Worm (Caenorhabditis elegans) whole organism, early embryonic: ENCODE measurements around the gene F54D5.4.
A peak's percentile ranks its signal among the peaks of the same experiment; 100 is the strongest.
"Not testable (repeated sequence)": the region's sequence is repeated elsewhere in the genome, so short reads cannot be mapped to it uniquely, and the experiment has no call there.

Experiments used
- B0310.2 ChIP-seq: sonication (generic microtip); optimal IDR thresholded peaks from 2 replicates; lab custom pipeline; 2016; ENCODE audit warnings: mild to moderate bottlenecking, missing genetic modification characterization, missing compliant biosample characterization
- F13C5.2 ChIP-seq: sonication (generic microtip); optimal IDR thresholded peaks from 2 replicates; lab custom pipeline; 2017; ENCODE audit warnings: mild to moderate bottlenecking, missing genetic modification characterization, inconsistent platforms, missing compliant biosample characterization
- aly-1 ChIP-seq: sonication (generic microtip); optimal IDR thresholded peaks from 2 replicates; lab custom pipeline; 2016; ENCODE audit warnings: missing genetic modification characterization, missing compliant biosample characterization
- ama-1 ChIP-seq: fragments of 150-350 bp; optimal IDR thresholded peaks from 2 replicates; lab custom pipeline; 2014
- ceh-13 ChIP-seq: fragments of 200-800 bp; sonication (Bioruptor generic); optimal IDR thresholded peaks from 2 replicates; lab custom pipeline; 2018; ENCODE audit warnings: mild to moderate bottlenecking, missing genetic modification characterization, missing compliant biosample characterization
- ceh-36 ChIP-seq: sonication (generic microtip); optimal IDR thresholded peaks from 2 replicates; lab custom pipeline; 2016; ENCODE audit warnings: missing genetic modification characterization, inconsistent platforms, missing compliant biosample characterization
- ets-7 ChIP-seq: sonication (generic microtip); optimal IDR thresholded peaks from 2 replicates; lab custom pipeline; 2016; ENCODE audit warnings: missing genotype, missing genetic modification characterization, missing compliant biosample characterization
- flt-1 ChIP-seq: fragments of 200-800 bp; sonication (Bioruptor generic); IDR thresholded peaks from 2 replicates; pipeline ENCODE4 v1.3.6; 2022; ENCODE audit warnings: missing genetic modification characterization, missing compliant biosample characterization
- hmbx-1 ChIP-seq: sonication (generic microtip); optimal IDR thresholded peaks from 2 replicates; lab custom pipeline; 2016; ENCODE audit warnings: mild to moderate bottlenecking, missing genetic modification characterization, missing compliant biosample characterization
- hmg-4 ChIP-seq: fragments of 200-800 bp; sonication (Bioruptor generic); optimal IDR thresholded peaks from 2 replicates; lab custom pipeline; 2018; ENCODE audit warnings: mild to moderate bottlenecking, missing genetic modification characterization, missing compliant biosample characterization
- hnd-1 ChIP-seq: sonication (generic microtip); optimal IDR thresholded peaks from 2 replicates; lab custom pipeline; 2016; ENCODE audit warnings: missing genetic modification characterization, missing compliant biosample characterization
- pes-1 ChIP-seq: fragments of 200-800 bp; sonication (Bioruptor generic); IDR thresholded peaks from 2 replicates; pipeline ENCODE4 v1.3.6; 2022; ENCODE audit warnings: missing genetic modification reagents, missing genetic modification characterization, missing compliant biosample characterization
- scrt-1 ChIP-seq: fragments of 200-800 bp; sonication (Bioruptor generic); IDR thresholded peaks from 2 replicates; pipeline ENCODE4 v1.3.6; 2022; ENCODE audit warnings: missing genetic modification characterization, missing compliant biosample characterization
- sea-1 ChIP-seq: fragments of 200-800 bp; sonication (Bioruptor generic); conservative IDR thresholded peaks from 2 replicates; pipeline ENCODE4 v1.3.6; 2022; ENCODE audit warnings: missing genetic modification characterization, missing compliant biosample characterization
- tbx-11 ChIP-seq: fragments of 200-800 bp; sonication (Bioruptor generic); IDR thresholded peaks from 2 replicates; pipeline ENCODE4 v1.3.6; 2022; ENCODE audit warnings: missing genetic modification characterization, missing compliant biosample characterization
- tbx-37 ChIP-seq: fragments of 200-800 bp; sonication (Bioruptor generic); conservative IDR thresholded peaks from 2 replicates; pipeline ENCODE4 v1.3.6; 2022; ENCODE audit warnings: missing genetic modification reagents, missing genetic modification characterization, missing compliant biosample characterization
- tra-4 ChIP-seq: sonication (generic microtip); optimal IDR thresholded peaks from 2 replicates; lab custom pipeline; 2017; ENCODE audit warnings: missing genetic modification characterization, missing compliant biosample characterization

Gene F54D5.4

ce11 chrII:11545299-11545951 lies 24.2 kb upstream of the F54D5.4 start, which contains the start of gene dnj-13:
TSS of gene dnj-13 (plus strand) at chrII:11545701.
- peak; percentile 39; the same call in 1 of the 2 replicates for TF ChIP-seq tbx-37
- TF ChIP-seq F13C5.2 (tag; lab: Kevin White, UChicago) = peak; percentile 81
- TF ChIP-seq ets-7 (tag; lab: Kevin White, UChicago) = no peak
- TF ChIP-seq hnd-1 (tag; lab: Kevin White, UChicago) = no peak
- TF ChIP-seq pes-1 (GFP tag; lab: Robert Waterston, UW) = peak; percentile 70; the same call in 1 of the 2 replicates
- TF ChIP-seq flt-1 = peak; percentile 47; the same call in 1 of the 2 replicates
- no peak for TF ChIP-seq aly-1 (tag; lab: Kevin White, UChicago)
- TF ChIP-seq hmg-4 (GFP tag; lab: Kevin White, UChicago) = peak; percentile 68
- TF ChIP-seq ceh-36 (tag; lab: Kevin White, UChicago) = no peak
- no peak for TF ChIP-seq scrt-1 (GFP tag; lab: Robert Waterston, UW)
- peak; percentile 56 for TF ChIP-seq ama-1 (lab: Kevin White, UChicago)
- peak; percentile 23 for TF ChIP-seq tra-4 (tag; lab: Kevin White, UChicago)
- peak; percentile 7 for TF ChIP-seq B0310.2
- TF ChIP-seq hmbx-1 = peak; percentile 3
- TF ChIP-seq sea-1 (GFP tag; lab: Robert Waterston, UW) = no peak
- no peak for TF ChIP-seq ceh-13 (GFP tag; lab: Kevin White, UChicago)
- TF ChIP-seq tbx-11 = no peak

- TF ChIP-seq ets-7 (tag; lab: Kevin White, UChicago) (no peak), hnd-1 (tag; lab: Kevin White, UChicago) (no peak), hmbx-1 (no peak), ceh-36 (tag; lab: Kevin White, UChicago) (no peak), aly-1 (tag; lab: Kevin White, UChicago) (no peak), B0310.2 (no peak), ama-1 (lab: Kevin White, UChicago) (no peak), ceh-13 (GFP tag; lab: Kevin White, UChicago) (no peak), hmg-4 (GFP tag; lab: Kevin White, UChicago) (no peak), flt-1 (no peak), pes-1 (GFP tag; lab: Robert Waterston, UW) (no peak), tbx-11 (no peak), tra-4 (tag; lab: Kevin White, UChicago) (no peak), tbx-37 (no peak), F13C5.2 (tag; lab: Kevin White, UChicago) (no peak)
Observed at ce11 chrII:11545952-11546325, 23.7 kb upstream of the F54D5.4 start.

DNA sequence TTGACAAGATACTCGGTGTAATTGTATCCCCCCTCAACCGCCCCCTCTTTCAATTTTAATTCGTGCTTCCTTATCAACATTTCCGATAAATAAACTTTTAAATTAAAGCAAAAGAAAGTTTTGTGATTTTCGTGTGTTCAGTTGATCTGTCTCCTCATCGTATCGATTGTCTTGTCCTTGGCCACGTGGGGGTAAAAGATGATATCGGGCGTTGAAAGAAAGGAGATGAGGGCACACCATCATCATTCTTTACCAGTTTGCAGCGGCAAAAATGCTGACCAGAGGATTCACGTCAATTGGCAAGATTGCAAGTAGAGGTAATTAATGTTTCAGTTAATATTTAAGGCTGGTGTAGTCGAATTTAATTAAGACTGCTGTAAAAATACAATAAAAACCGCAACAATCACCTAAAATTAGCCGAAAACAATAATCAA lies 22.3 kb upstream of the F54D5.4 start, which contains the start of gene F54D5.7:
Gene F54D5.7, plus strand, starts transcription at position 264 of the 434 bp plus-strand sequence.
- TF ChIP-seq B0310.2 (no peak), flt-1 (no peak), ets-7 (tag; lab: Kevin White, UChicago) (no peak), aly-1 (tag; lab: Kevin White, UChicago) (no peak), sea-1 (GFP tag; lab: Robert Waterston, UW) (0 out of 2 replicates have a peak, but pooled peaks have one; percentile 66), ama-1 (lab: Kevin White, UChicago) (peak; percentile 77), hmbx-1 (peak; percentile 22)

ce11 chrII:11551981-11552380 lies 17.6 kb upstream of the F54D5.4 start, which contains the start of gene dhgd-1:
TSS of gene dhgd-1 (minus strand) at chrII:11552081.
- TF ChIP-seq tbx-11; hnd-1 (tag; lab: Kevin White, UChicago); B0310.2: not testable (repeated sequence)

ce11 chrII:11555634-11556033 lies 14.0 kb upstream of the F54D5.4 start, which contains the start of gene F54D5.24:
TSS of gene F54D5.24 (plus strand) at chrII:11555949.
- TF ChIP-seq flt-1 = no peak
- TF ChIP-seq ceh-13 (GFP tag; lab: Kevin White, UChicago) = no peak
- no peak for TF ChIP-seq ama-1 (lab: Kevin White, UChicago)
- no peak for TF ChIP-seq ets-7 (tag; lab: Kevin White, UChicago)
- no peak for TF ChIP-seq sea-1 (GFP tag; lab: Robert Waterston, UW)
- TF ChIP-seq pes-1 (GFP tag; lab: Robert Waterston, UW) = no peak
- TF ChIP-seq scrt-1 (GFP tag; lab: Robert Waterston, UW) = no peak
- no peak for TF ChIP-seq aly-1 (tag; lab: Kevin White, UChicago)

ce11 chrII:11556338-11556737 lies 13.3 kb upstream of the F54D5.4 start, which contains the start of gene F54D5.17:
TSS of gene F54D5.17 (plus strand) at chrII:11556638.
- no peak for TF ChIP-seq hnd-1 (tag; lab: Kevin White, UChicago)
- no peak for TF ChIP-seq F13C5.2 (tag; lab: Kevin White, UChicago)
- no peak for TF ChIP-seq ceh-36 (tag; lab: Kevin White, UChicago)
- no peak for TF ChIP-seq B0310.2
- TF ChIP-seq tbx-11 = no peak
- TF ChIP-seq flt-1 = no peak
- TF ChIP-seq scrt-1 (GFP tag; lab: Robert Waterston, UW) = no peak

DNA sequence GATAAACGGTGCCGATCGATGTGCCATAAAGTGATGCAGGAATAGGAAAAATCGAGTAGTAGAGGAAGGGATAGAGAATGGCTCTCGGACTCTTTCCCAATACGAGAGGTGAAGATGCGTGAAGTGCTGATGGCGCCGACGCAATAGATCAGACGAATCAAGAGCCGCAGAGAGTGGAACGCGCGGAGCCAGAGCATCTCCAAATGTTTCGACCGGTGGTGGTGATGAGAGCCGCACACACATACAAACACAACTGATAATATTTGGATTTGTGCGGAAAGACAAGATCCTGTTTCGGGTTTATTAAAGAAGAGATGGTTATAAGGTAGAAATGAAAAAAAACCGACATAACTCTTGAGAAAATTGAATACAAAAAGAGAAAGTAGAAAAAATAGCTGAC lies 5.5 kb upstream of the F54D5.4 start, which contains the start of gene F54D5.15:
Gene F54D5.15, minus strand, starts transcription at position 101 of the 400 bp plus-strand sequence.
- TF ChIP-seq B0310.2 = no peak
- no peak for TF ChIP-seq tra-4 (tag; lab: Kevin White, UChicago)
- TF ChIP-seq ceh-13 (GFP tag; lab: Kevin White, UChicago) = no peak
- no peak for TF ChIP-seq hmg-4 (GFP tag; lab: Kevin White, UChicago)
- TF ChIP-seq ets-7 (tag; lab: Kevin White, UChicago) = no peak
- no peak for TF ChIP-seq pes-1 (GFP tag; lab: Robert Waterston, UW)
- TF ChIP-seq tbx-37 = no peak
- TF ChIP-seq ceh-36 (tag; lab: Kevin White, UChicago) = no peak
- TF ChIP-seq tbx-11 = no peak
- no peak for TF ChIP-seq scrt-1 (GFP tag; lab: Robert Waterston, UW)
- TF ChIP-seq sea-1 (GFP tag; lab: Robert Waterston, UW) = no peak
- TF ChIP-seq F13C5.2 (tag; lab: Kevin White, UChicago) = no peak
- TF ChIP-seq ama-1 (lab: Kevin White, UChicago) = no peak
- no peak for TF ChIP-seq hmbx-1
- TF ChIP-seq hnd-1 (tag; lab: Kevin White, UChicago) = no peak
- TF ChIP-seq aly-1 (tag; lab: Kevin White, UChicago) = no peak
- TF ChIP-seq flt-1 = no peak
